Worm (Caenorhabditis elegans) whole organism, early embryonic: ENCODE measurements around the gene chhy-1.
A peak's percentile ranks its signal among the peaks of the same experiment; 100 is the strongest.

ENCODE experiments used
- B0310.2 ChIP-seq: sonication (generic microtip); optimal IDR thresholded peaks from 2 replicates; lab custom pipeline; 2016; ENCODE audit warnings: mild to moderate bottlenecking, missing genetic modification characterization, missing compliant biosample characterization
- F13C5.2 ChIP-seq: sonication (generic microtip); optimal IDR thresholded peaks from 2 replicates; lab custom pipeline; 2017; ENCODE audit warnings: mild to moderate bottlenecking, missing genetic modification characterization, inconsistent platforms, missing compliant biosample characterization
- aly-1 ChIP-seq: sonication (generic microtip); optimal IDR thresholded peaks from 2 replicates; lab custom pipeline; 2016; ENCODE audit warnings: missing genetic modification characterization, missing compliant biosample characterization
- ama-1 ChIP-seq: fragments of 150-350 bp; optimal IDR thresholded peaks from 2 replicates; lab custom pipeline; 2014
- ceh-13 ChIP-seq: fragments of 200-800 bp; sonication (Bioruptor generic); optimal IDR thresholded peaks from 2 replicates; lab custom pipeline; 2018; ENCODE audit warnings: mild to moderate bottlenecking, missing genetic modification characterization, missing compliant biosample characterization
- ceh-36 ChIP-seq: sonication (generic microtip); optimal IDR thresholded peaks from 2 replicates; lab custom pipeline; 2016; ENCODE audit warnings: missing genetic modification characterization, inconsistent platforms, missing compliant biosample characterization
- ets-7 ChIP-seq: sonication (generic microtip); optimal IDR thresholded peaks from 2 replicates; lab custom pipeline; 2016; ENCODE audit warnings: missing genotype, missing genetic modification characterization, missing compliant biosample characterization
- flt-1 ChIP-seq: fragments of 200-800 bp; sonication (Bioruptor generic); IDR thresholded peaks from 2 replicates; pipeline ENCODE4 v1.3.6; 2022; ENCODE audit warnings: missing genetic modification characterization, missing compliant biosample characterization
- hmbx-1 ChIP-seq: sonication (generic microtip); optimal IDR thresholded peaks from 2 replicates; lab custom pipeline; 2016; ENCODE audit warnings: mild to moderate bottlenecking, missing genetic modification characterization, missing compliant biosample characterization
- hmg-4 ChIP-seq: fragments of 200-800 bp; sonication (Bioruptor generic); optimal IDR thresholded peaks from 2 replicates; lab custom pipeline; 2018; ENCODE audit warnings: mild to moderate bottlenecking, missing genetic modification characterization, missing compliant biosample characterization
- hnd-1 ChIP-seq: sonication (generic microtip); optimal IDR thresholded peaks from 2 replicates; lab custom pipeline; 2016; ENCODE audit warnings: missing genetic modification characterization, missing compliant biosample characterization
- scrt-1 ChIP-seq: fragments of 200-800 bp; sonication (Bioruptor generic); IDR thresholded peaks from 2 replicates; pipeline ENCODE4 v1.3.6; 2022; ENCODE audit warnings: missing genetic modification characterization, missing compliant biosample characterization
- sea-1 ChIP-seq: fragments of 200-800 bp; sonication (Bioruptor generic); conservative IDR thresholded peaks from 2 replicates; pipeline ENCODE4 v1.3.6; 2022; ENCODE audit warnings: missing genetic modification characterization, missing compliant biosample characterization
- tbx-11 ChIP-seq: fragments of 200-800 bp; sonication (Bioruptor generic); IDR thresholded peaks from 2 replicates; pipeline ENCODE4 v1.3.6; 2022; ENCODE audit warnings: missing genetic modification characterization, missing compliant biosample characterization
- tbx-37 ChIP-seq: fragments of 200-800 bp; sonication (Bioruptor generic); conservative IDR thresholded peaks from 2 replicates; pipeline ENCODE4 v1.3.6; 2022; ENCODE audit warnings: missing genetic modification reagents, missing genetic modification characterization, missing compliant biosample characterization
- tra-4 ChIP-seq: sonication (generic microtip); optimal IDR thresholded peaks from 2 replicates; lab custom pipeline; 2017; ENCODE audit warnings: missing genetic modification characterization, missing compliant biosample characterization

Gene chhy-1

ce11 chrII:8577509-8578099 lies 39.8 kb downstream of the chhy-1 start, which contains the start of gene F54C9.9:
Gene F54C9.9 (plus strand): TSS chrII:8578049.
- no peak for TF ChIP-seq tbx-11 (GFP tag; lab: Robert Waterston, UW)
- TF ChIP-seq hnd-1 (tag; lab: Kevin White, UChicago) = no peak
- TF ChIP-seq ets-7 = no peak
- no peak for TF ChIP-seq B0310.2 (tag; lab: Kevin White, UChicago)
- TF ChIP-seq aly-1 (tag; lab: Kevin White, UChicago) = no peak
- TF ChIP-seq flt-1 = no peak

ce11 chrII:8575184-8575583 lies 42.2 kb downstream of the chhy-1 start, which contains the start of gene puf-5:
Gene puf-5 (plus strand): TSS chrII:8575541.
- TF ChIP-seq tbx-37 (no peak), ama-1 (no peak)

- no peak for TF ChIP-seq scrt-1
- no peak for TF ChIP-seq tra-4 (tag; lab: Kevin White, UChicago)
- no peak for TF ChIP-seq ets-7
- no peak for TF ChIP-seq ceh-13 (GFP tag; lab: Kevin White, UChicago)
- no peak for TF ChIP-seq flt-1
These were observed 44.4 kb downstream of the chhy-1 start, which contains the start of gene F54C9.7 for ce11 chrII:8573044-8573443. Gene F54C9.7 (plus strand): TSS chrII:8573344.

- TF ChIP-seq hmg-4 = no peak
These were observed 46.4 kb downstream of the chhy-1 start, which contains the start of gene bcs-1 for ce11 chrII:8570977-8571376. Gene bcs-1 (plus strand): TSS chrII:8571085.

- TF ChIP-seq F13C5.2 (peak; percentile 73), aly-1 (tag; lab: Kevin White, UChicago) (no peak), hmg-4 (peak; percentile 39), tbx-37 (no peak), ceh-13 (GFP tag; lab: Kevin White, UChicago) (no peak), B0310.2 (tag; lab: Kevin White, UChicago) (no peak), hmbx-1 (no peak), ama-1 (no peak), sea-1 (no peak), flt-1 (peak; percentile 38; the same call in 1 of the 2 replicates), tbx-11 (GFP tag; lab: Robert Waterston, UW) (no peak), scrt-1 (no peak)
These were observed 48.1 kb downstream of the chhy-1 start, which contains the start of the genes col-38 and rpl-5 for ce11 chrII:8569038-8569977. Gene col-38 (minus strand): TSS chrII:8569088. Gene rpl-5 (plus strand): TSS chrII:8569927.

ce11 chrII:8568234-8568969 lies 49.0 kb downstream of the chhy-1 start:
- 0 out of 2 replicates have a peak, but pooled peaks have one; percentile 30 for TF ChIP-seq sea-1
- TF ChIP-seq hmbx-1 = no peak

ce11 chrII:8566806-8567266 lies 50.6 kb downstream of the chhy-1 start, which contains the start of gene F54C9.3:
Gene F54C9.3 (minus strand): TSS chrII:8566856.
- TF ChIP-seq hmg-4 (no peak), ama-1 (no peak), tbx-11 (GFP tag; lab: Robert Waterston, UW) (no peak), hmbx-1 (no peak), F13C5.2 (no peak), B0310.2 (tag; lab: Kevin White, UChicago) (no peak), ceh-36 (tag; lab: Kevin White, UChicago) (no peak), flt-1 (no peak)

ce11 chrII:8566039-8566438 lies 51.4 kb downstream of the chhy-1 start, which contains the start of gene stc-1:
Gene stc-1 (minus strand): TSS chrII:8566139.
- TF ChIP-seq hmg-4 = no peak
